Worm (Caenorhabditis elegans) whole organism, midembryonic: ENCODE measurements around the gene F33G12.6.

Experiments used
- T22C8.4 ChIP-seq: fragments of 200-800 bp; sonication (Bioruptor generic); IDR thresholded peaks from 2 replicates; pipeline ENCODE4 v1.3.6; 2022; ENCODE audit warnings: missing genetic modification characterization, missing compliant biosample characterization
- cog-1 ChIP-seq: sonication (generic microtip); optimal IDR thresholded peaks from 2 replicates; lab custom pipeline; 2016; ENCODE audit warnings: missing genetic modification characterization, missing compliant biosample characterization
- flt-1 ChIP-seq: fragments of 200-800 bp; sonication (Bioruptor generic); IDR thresholded peaks from 2 replicates; pipeline ENCODE4 v1.3.6; 2022; ENCODE audit warnings: missing genetic modification characterization, missing compliant biosample characterization
- klf-2 ChIP-seq: fragments of 200-800 bp; sonication (Bioruptor generic); conservative IDR thresholded peaks from 2 replicates; pipeline ENCODE4 v1.3.6; 2022; ENCODE audit warnings: missing genetic modification reagents, missing genetic modification characterization, missing compliant biosample characterization
- med-1 ChIP-seq: sonication (generic microtip); optimal IDR thresholded peaks from 2 replicates; lab custom pipeline; 2017; ENCODE audit warnings: missing genetic modification characterization, mild to moderate bottlenecking, missing compliant biosample characterization, antibody characterized with exemption, missing genetic modification reagents; ENCODE audit not compliant: insufficient read depth
- ref-1 ChIP-seq: fragments of 200-800 bp; sonication (Bioruptor generic); conservative IDR thresholded peaks from 2 replicates; pipeline ENCODE4 v1.3.6; 2022; ENCODE audit warnings: missing genetic modification reagents, missing genetic modification characterization, missing compliant biosample characterization
- tab-1 ChIP-seq: fragments of 200-800 bp; sonication (Bioruptor generic); IDR thresholded peaks from 2 replicates; pipeline ENCODE4 v1.3.6; 2022; ENCODE audit warnings: missing genetic modification characterization, missing compliant biosample characterization
- ztf-23 ChIP-seq: fragments of 200-800 bp; sonication (Bioruptor generic); IDR thresholded peaks from 2 replicates; pipeline ENCODE4 v1.3.6; 2022; ENCODE audit warnings: missing genetic modification reagents, missing genetic modification characterization, missing compliant biosample characterization
- ztf-29 ChIP-seq: fragments of 200-800 bp; sonication (Bioruptor generic); IDR thresholded peaks from 2 replicates; pipeline ENCODE4 v1.3.6; 2022; ENCODE audit warnings: missing genetic modification reagents, missing genetic modification characterization, missing compliant biosample characterization

Gene F33G12.6

DNA sequence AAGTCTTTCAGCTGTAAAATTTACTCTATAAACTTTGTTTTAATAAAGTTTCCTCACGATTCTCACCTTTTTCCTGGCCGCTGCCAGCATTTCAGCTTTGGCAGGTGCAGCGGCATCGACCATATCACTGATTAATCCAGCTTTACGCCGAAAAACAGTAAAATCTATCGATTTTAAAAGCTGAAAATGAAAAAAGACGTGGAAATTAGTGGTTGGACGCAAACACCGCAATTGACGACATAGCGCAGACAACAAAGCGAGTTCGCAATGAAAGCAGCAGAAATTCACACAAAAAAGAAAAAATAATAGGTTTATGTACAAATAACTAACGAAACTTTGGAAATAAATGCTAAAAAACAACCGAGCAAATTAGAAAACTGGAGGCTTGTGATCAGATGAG lies 9.8 kb upstream of the F33G12.6 start, which contains the start of gene golg-2:
TSS of gene golg-2 (minus strand) at position 180 of the 400 bp plus-strand sequence.
- no peak for TF ChIP-seq T22C8.4 (GFP tag; lab: Robert Waterston, UW)
- no peak for TF ChIP-seq cog-1 (tag; lab: Kevin White, UChicago)
- TF ChIP-seq klf-2, result no peak
- TF ChIP-seq flt-1 (GFP tag; lab: Robert Waterston, UW), result no peak
- TF ChIP-seq ztf-29, result no peak
- TF ChIP-seq ref-1, result no peak
- no peak for TF ChIP-seq tab-1 (GFP tag; lab: Robert Waterston, UW)
- no peak for TF ChIP-seq med-1 (GFP tag; lab: Kevin White, UChicago)
- TF ChIP-seq ztf-23 (GFP tag; lab: Robert Waterston, UW), result no peak

DNA sequence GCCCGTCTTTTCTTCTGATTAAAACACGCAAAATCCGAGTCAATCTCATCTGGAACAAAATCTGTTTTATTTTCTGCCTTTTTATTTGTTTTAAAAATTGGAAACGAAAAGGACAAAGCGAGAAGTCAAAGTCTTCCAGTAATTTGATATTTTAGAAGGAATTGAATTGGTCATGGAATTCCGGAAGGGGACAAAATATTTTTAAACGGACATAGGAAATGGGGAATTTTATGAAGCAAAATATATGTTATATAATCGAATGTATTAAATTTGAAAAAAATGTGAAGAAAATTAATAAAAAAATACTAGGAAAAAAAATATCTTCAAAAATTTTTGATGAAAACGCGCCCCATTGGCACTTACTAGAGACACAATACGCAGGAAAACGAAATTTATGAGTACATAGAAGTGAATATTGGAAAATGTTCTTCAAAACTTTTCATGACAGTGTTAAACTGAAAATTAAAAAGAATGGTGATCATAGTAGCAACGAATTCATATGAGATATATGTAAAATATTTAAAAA lies 9.0 kb upstream of the F33G12.6 start, which contains the start of gene F33G12.7:
TSS of gene F33G12.7 (minus strand) at position 51 of the 526 bp plus-strand sequence.
- TF ChIP-seq tab-1 (GFP tag; lab: Robert Waterston, UW) (no peak), cog-1 (tag; lab: Kevin White, UChicago) (no peak), ref-1 (no peak), med-1 (GFP tag; lab: Kevin White, UChicago) (no peak), klf-2 (no peak), ztf-29 (no peak), T22C8.4 (GFP tag; lab: Robert Waterston, UW) (no peak), ztf-23 (GFP tag; lab: Robert Waterston, UW) (no peak), flt-1 (GFP tag; lab: Robert Waterston, UW) (no peak)

DNA sequence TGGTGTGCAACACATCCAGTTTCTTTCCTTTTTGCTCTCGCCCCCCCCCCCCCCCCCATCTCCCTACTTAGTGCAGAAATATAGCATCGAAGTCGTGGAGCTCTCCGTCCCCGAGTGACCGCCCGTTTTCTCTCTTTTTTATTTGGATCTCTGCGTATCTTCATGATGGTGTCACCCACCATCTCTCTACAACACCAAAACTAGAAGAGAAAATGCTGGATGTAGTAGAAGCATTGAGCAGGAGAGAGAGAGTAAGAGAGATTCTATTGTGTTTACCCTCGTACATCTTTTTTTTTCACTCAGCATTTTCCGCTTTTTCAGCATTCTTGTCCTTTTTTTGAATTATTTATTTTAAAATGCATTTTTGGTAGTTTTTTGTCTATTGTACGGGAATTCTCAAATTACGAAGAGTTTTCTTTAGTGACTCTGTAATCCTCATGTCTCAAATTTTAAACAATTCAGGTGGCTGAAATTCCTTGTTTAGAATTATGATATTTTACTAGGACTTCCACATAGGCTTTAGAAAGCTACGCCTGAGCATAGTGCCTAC lies 7.3 kb upstream of the F33G12.6 start:
- TF ChIP-seq flt-1 (GFP tag; lab: Robert Waterston, UW), result no peak
- no peak for TF ChIP-seq klf-2
- TF ChIP-seq ref-1, result no peak
- no peak for TF ChIP-seq cog-1 (tag; lab: Kevin White, UChicago)
- no peak for TF ChIP-seq tab-1 (GFP tag; lab: Robert Waterston, UW)
- no peak for TF ChIP-seq ztf-29
- TF ChIP-seq T22C8.4 (GFP tag; lab: Robert Waterston, UW), result no peak
- TF ChIP-seq ztf-23 (GFP tag; lab: Robert Waterston, UW), result no peak

DNA sequence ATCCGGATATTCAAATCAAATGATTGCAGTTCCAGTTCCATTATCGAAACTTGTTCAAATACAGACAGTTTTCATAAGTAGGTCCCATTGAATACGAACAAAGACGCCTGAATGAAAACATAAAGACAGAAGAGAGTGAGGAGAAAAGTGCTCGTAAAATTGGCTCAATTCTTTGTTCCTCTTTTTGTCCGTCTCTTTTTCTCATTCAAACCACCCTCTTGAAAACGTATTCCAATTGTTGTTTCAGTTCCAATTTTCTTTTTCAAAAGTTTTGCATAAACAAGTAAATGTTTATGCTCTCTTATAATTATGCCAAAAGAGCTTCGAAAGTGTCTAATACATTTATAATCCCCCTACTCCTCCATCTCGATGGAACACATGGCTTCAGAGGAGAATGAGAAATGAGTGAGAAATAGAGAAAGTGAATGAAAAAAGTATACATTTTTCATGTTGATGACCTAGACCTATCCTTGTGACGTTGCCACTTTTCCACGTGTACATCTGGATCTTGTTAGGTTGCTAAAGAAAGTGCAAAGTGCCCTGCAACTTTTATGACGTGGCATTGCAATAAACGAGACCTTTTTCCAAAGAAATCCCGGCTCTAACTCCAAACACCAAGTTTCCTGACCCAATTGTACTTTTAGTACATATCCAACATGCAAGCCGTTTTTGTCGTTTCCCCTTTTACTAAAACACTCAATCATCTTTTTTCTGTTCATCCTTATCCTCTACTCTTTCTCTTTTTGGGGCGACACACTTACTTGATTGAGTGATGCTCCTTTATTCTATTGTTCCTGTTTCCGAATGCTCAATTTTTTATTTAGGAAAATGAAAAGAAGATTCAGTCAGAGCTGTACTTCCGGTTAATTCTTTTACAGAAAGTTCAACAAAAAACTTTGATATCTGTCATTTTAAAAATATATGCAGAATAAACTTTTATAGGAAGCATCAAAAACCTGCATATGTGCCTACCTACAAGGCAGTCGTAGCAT lies 3.2 kb upstream of the F33G12.6 start:
- no peak for TF ChIP-seq med-1 (GFP tag; lab: Kevin White, UChicago)
- no peak for TF ChIP-seq tab-1 (GFP tag; lab: Robert Waterston, UW)
- no peak for TF ChIP-seq ztf-23 (GFP tag; lab: Robert Waterston, UW)
- no peak for TF ChIP-seq ztf-29
- TF ChIP-seq klf-2, result no peak
- TF ChIP-seq ref-1, result no peak
- no peak for TF ChIP-seq flt-1 (GFP tag; lab: Robert Waterston, UW)
- TF ChIP-seq cog-1 (tag; lab: Kevin White, UChicago), result no peak
- no peak for TF ChIP-seq T22C8.4 (GFP tag; lab: Robert Waterston, UW)

DNA sequence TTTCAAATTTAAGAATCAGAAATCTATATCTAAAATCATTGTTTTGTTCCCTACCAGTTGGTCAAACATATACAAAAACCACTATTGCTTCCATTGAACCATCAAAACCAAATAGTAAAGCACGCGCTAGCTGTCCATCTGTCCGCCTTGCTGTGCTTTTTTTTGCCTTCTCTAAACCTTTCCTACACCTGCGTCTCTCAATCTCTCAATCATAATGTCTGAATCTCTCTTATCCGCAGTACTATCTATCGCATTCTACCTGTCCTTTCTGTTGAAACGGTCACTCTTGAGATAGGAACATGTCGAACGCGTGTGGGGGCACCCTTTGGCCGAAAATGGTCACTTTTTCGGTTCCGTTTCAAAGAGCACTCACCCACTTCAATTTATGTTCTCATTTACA lies 2.4 kb upstream of the F33G12.6 start:
- TF ChIP-seq cog-1 (tag; lab: Kevin White, UChicago) (peak; percentile 7), flt-1 (GFP tag; lab: Robert Waterston, UW) (no peak)

DNA sequence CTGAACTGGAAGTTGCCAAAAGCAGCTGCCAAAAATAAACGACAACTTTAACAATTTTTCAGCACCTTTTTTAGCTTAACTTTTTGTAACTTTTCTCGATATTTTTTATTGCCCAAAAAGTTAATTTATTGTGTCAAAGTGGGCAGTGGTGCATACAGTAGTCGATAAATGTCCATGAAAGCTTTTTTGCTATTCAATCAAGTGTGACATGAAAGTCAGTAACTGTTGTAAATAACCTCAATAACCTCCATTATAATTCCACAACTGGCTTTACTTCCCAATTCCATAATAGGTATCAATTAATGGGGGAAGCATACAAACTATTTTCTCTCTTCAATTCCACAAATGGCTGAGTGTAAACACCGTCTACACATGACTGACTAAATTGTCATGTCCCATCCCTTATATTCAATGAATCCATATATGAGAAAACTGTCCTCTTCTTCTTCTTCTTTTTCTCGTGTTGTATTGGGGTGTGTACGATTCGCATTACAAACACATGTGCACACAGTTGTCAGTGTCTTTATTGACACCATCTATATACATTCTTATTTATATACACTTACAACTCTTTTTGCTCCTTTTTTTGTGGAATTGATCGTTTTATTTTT lies 1.4 kb upstream of the F33G12.6 start:
- TF ChIP-seq tab-1 (GFP tag; lab: Robert Waterston, UW) (no peak), ref-1 (no peak), T22C8.4 (GFP tag; lab: Robert Waterston, UW) (no peak)

DNA sequence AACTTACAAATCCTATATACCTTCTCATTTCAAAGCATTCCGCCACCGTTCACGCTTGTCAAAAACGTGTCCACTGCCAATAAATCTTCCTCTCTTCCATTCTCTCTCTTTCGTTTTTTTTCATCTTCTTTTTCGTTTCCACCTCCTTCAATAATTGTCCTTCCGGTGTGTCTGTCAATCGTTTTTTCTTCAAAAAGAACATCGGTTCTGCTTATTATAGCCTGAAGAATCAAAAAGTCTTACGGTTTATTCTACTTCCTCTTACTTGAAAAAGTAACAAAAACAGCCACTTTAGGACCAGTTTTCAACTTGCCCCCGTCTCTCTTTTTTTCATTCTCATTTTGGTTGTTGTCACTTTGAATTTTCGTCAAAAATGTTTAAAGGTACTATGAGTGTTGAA lies 466 bp upstream of the F33G12.6 start:
- no peak for TF ChIP-seq flt-1 (GFP tag; lab: Robert Waterston, UW)
- no peak for TF ChIP-seq T22C8.4 (GFP tag; lab: Robert Waterston, UW)
- no peak for TF ChIP-seq ztf-23 (GFP tag; lab: Robert Waterston, UW)
- TF ChIP-seq med-1 (GFP tag; lab: Kevin White, UChicago), result no peak
- no peak for TF ChIP-seq ref-1
- TF ChIP-seq ztf-29, result no peak
- TF ChIP-seq cog-1 (tag; lab: Kevin White, UChicago), result no peak
- no peak for TF ChIP-seq tab-1 (GFP tag; lab: Robert Waterston, UW)
- no peak for TF ChIP-seq klf-2

DNA sequence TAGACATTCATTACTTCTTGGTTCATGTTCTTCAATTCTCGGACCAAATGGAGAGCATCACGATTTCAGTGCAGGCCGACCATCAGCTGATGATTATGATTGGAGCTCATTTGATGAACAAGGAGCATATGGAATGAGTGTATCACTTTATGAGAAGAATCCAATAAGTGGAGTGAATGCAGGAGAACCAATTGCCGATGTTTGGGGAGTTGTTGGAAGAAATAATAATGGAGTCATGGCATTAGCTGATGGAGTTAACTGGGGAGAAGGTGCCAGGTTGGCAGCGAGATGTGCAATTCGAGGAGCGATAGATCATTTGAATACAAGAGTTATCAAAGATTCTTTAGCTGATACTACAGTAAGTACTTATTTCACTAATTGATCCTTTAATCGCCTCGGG lies 1.1 kb downstream of the F33G12.6 start:
- TF ChIP-seq cog-1 (tag; lab: Kevin White, UChicago) (no peak), med-1 (GFP tag; lab: Kevin White, UChicago) (no peak), ref-1 (no peak), T22C8.4 (GFP tag; lab: Robert Waterston, UW) (no peak), tab-1 (GFP tag; lab: Robert Waterston, UW) (no peak), ztf-29 (no peak), ztf-23 (GFP tag; lab: Robert Waterston, UW) (no peak), klf-2 (no peak), flt-1 (GFP tag; lab: Robert Waterston, UW) (no peak)

DNA sequence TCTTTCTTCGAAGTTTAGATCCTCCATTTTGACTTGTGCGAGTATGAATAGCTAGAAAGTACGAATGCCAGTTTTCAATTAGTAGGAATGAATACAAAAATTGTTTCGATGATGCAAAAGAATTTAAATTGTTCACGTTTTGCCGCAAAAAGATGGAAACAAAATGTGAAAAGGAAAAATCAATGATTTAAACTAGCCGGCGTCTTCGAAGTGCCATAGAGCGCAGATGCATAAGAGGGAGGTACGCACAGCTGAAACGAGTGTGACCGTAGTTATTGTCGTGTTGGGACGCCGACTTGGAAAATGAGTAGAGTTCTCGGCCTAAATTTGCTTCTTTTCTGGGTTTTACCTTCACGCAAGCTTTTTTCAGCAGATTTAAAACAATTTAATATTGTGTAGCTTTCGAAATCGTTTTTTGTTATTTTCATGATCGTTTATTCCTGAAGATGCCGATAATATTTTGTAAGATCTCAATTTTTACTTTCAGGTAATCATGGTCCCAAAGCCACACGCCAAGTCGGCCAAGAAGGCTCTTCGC lies 5.5 kb downstream of the F33G12.6 start, which contains the start of the genes ify-1 and rpl-22:
TSS of gene ify-1 (minus strand) at position 51 of the 538 bp plus-strand sequence.
TSS of gene rpl-22 (plus strand) at position 488 of the 538 bp plus-strand sequence.
- TF ChIP-seq ztf-23 (GFP tag; lab: Robert Waterston, UW), result peak; percentile 83
- no peak for TF ChIP-seq klf-2
- peak; percentile 77 for TF ChIP-seq flt-1 (GFP tag; lab: Robert Waterston, UW)
- TF ChIP-seq ztf-29, result no peak; the same call in 1 of the 2 replicates
- peak; percentile 72; the same call in 1 of the 2 replicates for TF ChIP-seq T22C8.4 (GFP tag; lab: Robert Waterston, UW)
- TF ChIP-seq ref-1, result no peak
- peak; percentile 65 for TF ChIP-seq cog-1 (tag; lab: Kevin White, UChicago)
- TF ChIP-seq med-1 (GFP tag; lab: Kevin White, UChicago), result no peak
- TF ChIP-seq tab-1 (GFP tag; lab: Robert Waterston, UW), result no peak
